Fruit fly (Drosophila melanogaster): Measurements from ENCODE around the gene Sugb.

The Sugb gene

DNA sequence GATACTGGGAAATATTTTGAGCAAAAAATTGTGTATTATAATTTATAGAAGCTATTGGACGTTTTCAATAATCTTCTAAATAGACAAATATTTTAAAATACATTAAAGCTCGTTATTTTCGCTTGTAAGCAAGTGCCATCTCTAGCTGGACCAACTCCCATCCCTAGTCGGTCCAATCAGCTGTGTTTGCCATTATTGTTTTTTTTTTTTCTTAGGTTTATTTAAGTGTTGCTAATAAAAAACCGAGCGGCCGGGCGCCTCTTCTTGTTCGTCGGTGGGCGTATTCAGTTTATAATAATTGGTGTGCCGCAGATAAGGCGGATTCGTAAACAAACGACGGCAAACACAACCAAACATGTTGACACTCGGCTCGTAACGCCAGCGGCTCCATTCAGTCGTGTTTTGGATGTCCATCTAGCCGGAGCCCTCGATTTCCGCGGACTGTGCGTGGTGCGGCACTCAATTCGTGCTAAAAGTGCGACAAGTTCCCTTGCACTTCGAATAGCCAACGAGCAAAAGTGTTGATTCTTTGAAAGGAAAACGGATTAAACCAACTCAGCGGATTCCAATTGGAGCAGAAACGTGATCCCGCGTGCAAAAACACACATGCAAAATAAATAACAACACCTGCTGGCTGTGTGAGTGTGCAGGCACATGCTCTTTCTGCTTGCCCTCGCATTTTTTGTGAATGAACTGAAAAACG is at the start of gene Sugb (continued):
- TF ChIP-seq sqz (GFP tag; optimal IDR thresholded peaks at IDR 0.05): peak; percentile 96
- TF ChIP-seq CG18764 (GFP tag; optimal IDR thresholded peaks at IDR 0.05): peak; percentile 16
- 0 out of 3 replicates have a peak, but pooled peaks have one; percentile 20 for TF ChIP-seq ken (GFP tag; IDR thresholded peaks at IDR 0.05)
- TF ChIP-seq Gug (GFP tag; IDR thresholded peaks at IDR 0.05): peak; percentile 74; the same call in 2 of the 4 replicates
- TF ChIP-seq nau (GFP tag; optimal IDR thresholded peaks at IDR 0.05): peak; percentile 44
- no peak for TF ChIP-seq chm (GFP tag; IDR thresholded peaks at IDR 0.05)
- TF ChIP-seq CG12155 (GFP tag; optimal IDR thresholded peaks at IDR 0.05): peak; percentile 71
- no peak for TF ChIP-seq bcd (GFP tag; optimal IDR thresholded peaks at IDR 0.05)
- TF ChIP-seq B-H1 (GFP tag; IDR thresholded peaks at IDR 0.05): no peak
- TF ChIP-seq CG4282 (GFP tag; optimal IDR thresholded peaks at IDR 0.05): no peak
- TF ChIP-seq otp (GFP tag; IDR thresholded peaks at IDR 0.05): no peak
- peak; percentile 83 for TF ChIP-seq CG18599 (GFP tag; optimal IDR thresholded peaks at IDR 0.05)
- peak; percentile 55 for TF ChIP-seq BtbVII (GFP tag; optimal IDR thresholded peaks at IDR 0.05)
- 0 out of 2 replicates have a peak, but pooled peaks have one; percentile 6 for TF ChIP-seq inv (GFP tag; IDR thresholded peaks at IDR 0.05; ENCODE audit: partially characterized antibody)
- TF ChIP-seq CG14710 (tag; optimal IDR thresholded peaks at IDR 0.05): peak; percentile 23
- TF ChIP-seq CG10979 (tag; optimal IDR thresholded peaks at IDR 0.05): peak; percentile 20
- peak; percentile 59 for TF ChIP-seq NfI (GFP tag; optimal IDR thresholded peaks at IDR 0.05)
- peak; percentile 86 for TF ChIP-seq CG5180 (GFP tag; optimal IDR thresholded peaks at IDR 0.05)
- peak; percentile 54 for TF ChIP-seq Ets97D (GFP tag; optimal IDR thresholded peaks at IDR 0.05)
- TF ChIP-seq Mes4 (GFP tag; optimal IDR thresholded peaks at IDR 0.05): peak; percentile 48
- TF ChIP-seq vfl (GFP tag; optimal IDR thresholded peaks at IDR 0.05): peak; percentile 15
- no peak for TF ChIP-seq CG11560 (tag; IDR thresholded peaks at IDR 0.05)
- peak; percentile 5 for TF ChIP-seq Atf3 (GFP tag; optimal IDR thresholded peaks at IDR 0.05)
- peak; percentile 21; the same call in 1 of the 2 replicates for TF ChIP-seq H2.0 (GFP tag; IDR thresholded peaks at IDR 0.05)
- TF ChIP-seq CG12299 (tag; optimal IDR thresholded peaks at IDR 0.05): peak; percentile 65
- TF ChIP-seq CG11085 (GFP tag; IDR thresholded peaks at IDR 0.05): peak; percentile 14; the same call in 1 of the 2 replicates
- TF ChIP-seq Chrac-16 (GFP tag; optimal IDR thresholded peaks at IDR 0.05): peak; percentile 41
- peak; percentile 8 for TF ChIP-seq bigmax (GFP tag; optimal IDR thresholded peaks at IDR 0.05)
- peak; percentile 59 for TF ChIP-seq dmrt99B (tag; optimal IDR thresholded peaks at IDR 0.05)
- TF ChIP-seq CG8924 (tag; optimal IDR thresholded peaks at IDR 0.05): peak; percentile 52
- TF ChIP-seq H15 (GFP tag; IDR thresholded peaks at IDR 0.05): peak; percentile 52; the same call in 1 of the 3 replicates
- TF ChIP-seq CG3281 (GFP tag; optimal IDR thresholded peaks at IDR 0.05): peak; percentile 19
- TF ChIP-seq klu (GFP tag; IDR thresholded peaks at IDR 0.05): no peak
- TF ChIP-seq Dp (GFP tag; optimal IDR thresholded peaks at IDR 0.05): no peak
- peak; percentile 74 for TF ChIP-seq CG15514 (GFP tag; optimal IDR thresholded peaks at IDR 0.05)
- TF ChIP-seq Ada2b (GFP tag; IDR thresholded peaks at IDR 0.05): no peak; the same call in 1 of the 2 replicates
- peak; percentile 14 for TF ChIP-seq CG15011 (GFP tag; optimal IDR thresholded peaks at IDR 0.05)
- TF ChIP-seq CG2116 (GFP tag; optimal IDR thresholded peaks at IDR 0.05): peak; percentile 38
- peak; percentile 27 for TF ChIP-seq phol (tag; optimal IDR thresholded peaks at IDR 0.05)
- peak; percentile 78 for TF ChIP-seq Vsx1 (GFP tag; optimal IDR thresholded peaks at IDR 0.05)
- TF ChIP-seq CG34422 (GFP tag; IDR thresholded peaks at IDR 0.05): peak; percentile 62; the same call in 1 of the 3 replicates
- TF ChIP-seq sug (tag; optimal IDR thresholded peaks at IDR 0.05): peak; percentile 86
- no peak for TF ChIP-seq jigr1 (GFP tag; IDR thresholded peaks at IDR 0.05)
- no peak for TF ChIP-seq CG17802 (tag; optimal IDR thresholded peaks at IDR 0.05)
- TF ChIP-seq Pdp1 (GFP tag; optimal IDR thresholded peaks at IDR 0.05): peak; percentile 60 to 68
- peak; percentile 68 for TF ChIP-seq Xbp1 (GFP tag; optimal IDR thresholded peaks at IDR 0.05)
- peak; percentile 56; the same call in 1 of the 2 replicates for TF ChIP-seq Ptx1 (GFP tag; IDR thresholded peaks at IDR 0.05)
- no peak for TF ChIP-seq CG6654 (GFP tag; optimal IDR thresholded peaks at IDR 0.05)
- no peak for TF ChIP-seq Ravus (GFP tag; IDR thresholded peaks at IDR 0.05)

All from whole organism, embryonic.